Worm (Caenorhabditis elegans) whole organism, L2 larva: Measurements from ENCODE around the gene Y41D4B.1.

ENCODE experiments used
- Y55F3AM.14 ChIP-seq: fragments of 200-800 bp; sonication (Bioruptor generic); optimal IDR thresholded peaks from 2 replicates; lab custom pipeline; 2018; ENCODE audit warnings: mild to moderate bottlenecking, missing genetic modification characterization, missing compliant biosample characterization
- nhr-129 ChIP-seq: fragments of 150-350 bp; optimal IDR thresholded peaks from 2 replicates; lab custom pipeline; 2014; ENCODE audit warnings: missing biosample characterization, missing genetic modification characterization
- nhr-21 ChIP-seq: fragments of 150-350 bp; optimal IDR thresholded peaks from 2 replicates; lab custom pipeline; 2014; ENCODE audit warnings: missing biosample characterization, missing genetic modification characterization

DNA sequence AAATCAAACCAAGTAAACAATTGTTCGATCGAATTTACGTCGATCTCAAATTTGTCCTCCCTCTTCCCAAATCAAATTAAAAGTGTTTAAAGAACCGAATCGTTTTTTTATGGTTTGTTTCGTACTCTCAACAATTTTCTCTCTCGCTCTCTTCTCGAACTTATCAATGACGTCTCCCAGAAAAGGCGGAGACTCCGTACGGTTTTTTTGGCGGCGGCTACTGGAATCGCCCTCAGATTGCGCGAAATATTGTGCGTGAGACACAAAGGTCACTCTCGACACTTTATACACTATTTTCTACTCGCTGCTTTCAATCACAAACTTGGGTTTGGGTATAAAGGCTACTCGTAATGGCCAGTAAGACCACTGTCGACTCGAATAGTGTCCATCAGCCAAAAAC is 48.0 kb downstream of the Y41D4B.1 start, which contains the start of gene epic-2:
- no peak for TF ChIP-seq Y55F3AM.14 (GFP tag; lab: Kevin White, UChicago)
- no peak for TF ChIP-seq nhr-129 (tag; lab: Kevin White, UChicago)
- TF ChIP-seq nhr-21 (tag; lab: Kevin White, UChicago): no peak
